Fruit fly (Drosophila melanogaster) whole organism, embryonic: Measurements from ENCODE around the gene Pex16.

Source experiments
- CG10565 ChIP-seq: fragments of 200-800 bp; sonication (Bioruptor generic); optimal IDR thresholded peaks from 3 replicates; lab custom pipeline; 2016; ENCODE audit warnings: missing biosample characterization, mild to moderate bottlenecking, missing genetic modification characterization
- CG11504 ChIP-seq: fragments of 200-800 bp; sonication (Bioruptor generic); optimal IDR thresholded peaks from 3 replicates; lab custom pipeline; 2019; ENCODE audit warnings: missing biosample characterization, mild to moderate bottlenecking, missing genetic modification characterization, moderate library complexity
- CG11560 ChIP-seq: fragments of 200-800 bp; sonication (Bioruptor generic); IDR thresholded peaks from 3 replicates; pipeline ENCODE4 v1.3.6; 2022; ENCODE audit warnings: missing biosample characterization, missing genetic modification characterization
- CG12104 ChIP-seq: fragments of 200-800 bp; sonication (Bioruptor generic); optimal IDR thresholded peaks from 3 replicates; lab custom pipeline; 2016; ENCODE audit warnings: missing biosample characterization, missing genetic modification characterization
- CG12155 ChIP-seq: fragments of 200-800 bp; sonication (Bioruptor generic); optimal IDR thresholded peaks from 3 replicates; lab custom pipeline; 2016; ENCODE audit warnings: missing biosample characterization, missing genetic modification characterization
- CG13624 ChIP-seq: fragments of 200-800 bp; sonication (Bioruptor generic); optimal IDR thresholded peaks from 2 replicates; lab custom pipeline; 2016; ENCODE audit warnings: missing biosample characterization, missing genetic modification characterization
- CG13775 ChIP-seq: fragments of 200-800 bp; sonication (Bioruptor generic); optimal IDR thresholded peaks from 3 replicates; lab custom pipeline; 2017; ENCODE audit warnings: missing biosample characterization, mild to moderate bottlenecking, missing genetic modification characterization
- CG14441 ChIP-seq: fragments of 200-800 bp; sonication (Bioruptor generic); IDR thresholded peaks from 2 replicates; pipeline ENCODE4 v1.3.6; 2022; ENCODE audit warnings: missing biosample characterization, missing genetic modification characterization
- CG14710 ChIP-seq: fragments of 200-800 bp; sonication (Bioruptor generic); optimal IDR thresholded peaks from 3 replicates; lab custom pipeline; 2019; ENCODE audit warnings: missing biosample characterization, mild to moderate bottlenecking, missing genetic modification characterization, moderate library complexity
- CG14860 ChIP-seq: fragments of 200-800 bp; sonication (Bioruptor generic); IDR thresholded peaks from 3 replicates; pipeline ENCODE4 v1.3.6; 2022; ENCODE audit warnings: missing biosample characterization, missing genetic modification characterization; ENCODE audit not compliant: partially characterized antibody
- CG14965 ChIP-seq: fragments of 200-800 bp; sonication (Bioruptor generic); optimal IDR thresholded peaks from 2 replicates; lab custom pipeline; 2016; ENCODE audit warnings: missing biosample characterization, missing genetic modification characterization, borderline replicate concordance
- CG17802 ChIP-seq: fragments of 200-800 bp; sonication (Bioruptor generic); optimal IDR thresholded peaks from 2 replicates; lab custom pipeline; 2018; ENCODE audit warnings: missing biosample characterization, mild to moderate bottlenecking, missing genetic modification characterization, moderate library complexity
- CG17829 ChIP-seq: fragments of 200-800 bp; optimal IDR thresholded peaks from 2 replicates; lab custom pipeline; 2019; ENCODE audit warnings: missing biosample characterization, mild to moderate bottlenecking, missing genetic modification characterization, moderate library complexity
- CG2120 ChIP-seq: fragments of 200-800 bp; sonication (Bioruptor generic); optimal IDR thresholded peaks from 3 replicates; lab custom pipeline; 2016; ENCODE audit warnings: missing biosample characterization, missing genetic modification characterization
- CG2199 ChIP-seq: fragments of 200-800 bp; sonication (Bioruptor generic); IDR thresholded peaks from 3 replicates; pipeline ENCODE4 v1.3.6; 2022; ENCODE audit warnings: missing biosample characterization, missing genetic modification characterization
- CG3065 ChIP-seq: fragments of 200-800 bp; sonication (Bioruptor generic); optimal IDR thresholded peaks from 2 replicates; lab custom pipeline; 2016; ENCODE audit warnings: missing biosample characterization, missing genetic modification characterization
- CG31224 ChIP-seq: fragments of 200-800 bp; sonication (Bioruptor generic); IDR thresholded peaks from 2 replicates; pipeline ENCODE4 v1.3.6; 2022; ENCODE audit warnings: missing biosample characterization, missing genetic modification characterization
- CG4282 ChIP-seq: fragments of 200-800 bp; sonication (Bioruptor generic); optimal IDR thresholded peaks from 2 replicates; lab custom pipeline; 2016; ENCODE audit warnings: missing biosample characterization, missing genetic modification characterization
- CG5953 ChIP-seq: fragments of 200-800 bp; sonication (Bioruptor generic); IDR thresholded peaks from 2 replicates; pipeline ENCODE4 v1.3.6; 2022; ENCODE audit warnings: missing biosample characterization, missing genetic modification characterization
- CG6272 ChIP-seq: fragments of 200-800 bp; sonication (Bioruptor generic); IDR thresholded peaks from 2 replicates; pipeline ENCODE4 v1.3.6; 2022; ENCODE audit warnings: missing biosample characterization, missing genetic modification characterization
- CG7357 ChIP-seq: fragments of 200-800 bp; sonication (Bioruptor generic); IDR thresholded peaks from 3 replicates; pipeline ENCODE4 v1.3.6; 2022; ENCODE audit warnings: missing biosample characterization, missing genetic modification characterization
- CG8388 ChIP-seq: fragments of 200-800 bp; sonication (Bioruptor generic); optimal IDR thresholded peaks from 2 replicates; lab custom pipeline; 2019; ENCODE audit warnings: missing biosample characterization, mild to moderate bottlenecking, missing genetic modification characterization, moderate library complexity
- CG9215 ChIP-seq: fragments of 200-800 bp; sonication (Bioruptor generic); IDR thresholded peaks from 2 replicates; pipeline ENCODE4 v1.3.6; 2022; ENCODE audit warnings: missing biosample characterization, missing genetic modification characterization
- CG9932 ChIP-seq: fragments of 200-800 bp; sonication (Bioruptor generic); IDR thresholded peaks from 2 replicates; pipeline ENCODE4 v1.3.6; 2022; ENCODE audit warnings: missing biosample characterization, missing genetic modification characterization
- CTCF ChIP-seq: fragments of 200-800 bp; sonication (Bioruptor generic); optimal IDR thresholded peaks from 2 replicates; lab custom pipeline; 2017; ENCODE audit warnings: missing biosample characterization, mild to moderate bottlenecking, missing genetic modification characterization, moderate library complexity
- Drgx ChIP-seq: fragments of 200-800 bp; sonication (Bioruptor generic); IDR thresholded peaks from 2 replicates; pipeline ENCODE4 v1.3.6; 2022; ENCODE audit warnings: missing biosample characterization, missing genetic modification characterization
- E2f1 ChIP-seq: fragments of 200-800 bp; sonication (Bioruptor generic); IDR thresholded peaks from 2 replicates; pipeline ENCODE4 v1.3.6; 2022; ENCODE audit warnings: missing biosample characterization, missing genetic modification characterization
- Ets97D ChIP-seq: fragments of 200-800 bp; sonication (Bioruptor generic); optimal IDR thresholded peaks from 3 replicates; lab custom pipeline; 2016; ENCODE audit warnings: missing biosample characterization, missing genetic modification characterization
- Kr ChIP-seq: fragments of 200-800 bp; sonication (Bioruptor generic); optimal IDR thresholded peaks from 2 replicates; lab custom pipeline; 2017; ENCODE audit warnings: missing biosample characterization, mild to moderate bottlenecking, missing genetic modification characterization
- Lhr ChIP-seq: fragments of 200-800 bp; sonication (Bioruptor generic); optimal IDR thresholded peaks from 3 replicates; lab custom pipeline; 2017; ENCODE audit warnings: mild to moderate bottlenecking, missing biosample characterization, missing genetic modification reagents, missing genetic modification characterization
- Mrtf ChIP-seq: fragments of 200-800 bp; sonication (Bioruptor generic); IDR thresholded peaks from 3 replicates; pipeline ENCODE4 v1.3.6; 2022; ENCODE audit warnings: missing biosample characterization, missing genetic modification characterization
- NFAT ChIP-seq: fragments of 200-800 bp; sonication (Bioruptor generic); IDR thresholded peaks from 2 replicates; pipeline ENCODE4 v1.3.6; 2022; ENCODE audit warnings: missing biosample characterization, missing genetic modification characterization
- PHDP ChIP-seq: fragments of 200-800 bp; sonication (Bioruptor generic); optimal IDR thresholded peaks from 3 replicates; lab custom pipeline; 2018; ENCODE audit warnings: missing biosample characterization, mild to moderate bottlenecking, missing genetic modification characterization, moderate library complexity
- Ravus ChIP-seq: fragments of 200-800 bp; sonication (Bioruptor generic); IDR thresholded peaks from 2 replicates; pipeline ENCODE4 v1.3.6; 2022; ENCODE audit warnings: missing biosample characterization, missing genetic modification characterization
- Sox100B ChIP-seq: fragments of 200-800 bp; sonication (Bioruptor generic); optimal IDR thresholded peaks from 3 replicates; lab custom pipeline; 2018; ENCODE audit warnings: missing biosample characterization, mild to moderate bottlenecking, missing genetic modification characterization
- Trl ChIP-seq, 3 experiments: fragments of >200 bp in 2 of 3; fragments of 200-800 bp in 1 of 3; sonication (Bioruptor generic) in 1 of 3; optimal IDR thresholded peaks; 2 replicates in 1 of 3; 3 replicates in 2 of 3; lab custom pipeline; 2016 to 2017; ENCODE audit warnings: missing biosample characterization in 1 of 3, missing genetic modification characterization in 1 of 3
- chn ChIP-seq: fragments of 200-800 bp; sonication (Bioruptor generic); optimal IDR thresholded peaks from 2 replicates; lab custom pipeline; 2016; ENCODE audit warnings: missing biosample characterization, missing genetic modification characterization
- ci ChIP-seq: fragments of 200-800 bp; sonication (Bioruptor generic); IDR thresholded peaks from 3 replicates; pipeline ENCODE4 v1.3.6; 2022; ENCODE audit warnings: missing biosample characterization, missing genetic modification characterization
- da ChIP-seq: fragments of 200-800 bp; sonication (Bioruptor generic); optimal IDR thresholded peaks from 2 replicates; lab custom pipeline; 2016; ENCODE audit warnings: missing biosample characterization, missing genetic modification characterization
- gce ChIP-seq: fragments of 200-800 bp; sonication (Bioruptor generic); IDR thresholded peaks from 3 replicates; pipeline ENCODE4 v1.3.6; 2022; ENCODE audit warnings: missing biosample characterization, missing genetic modification characterization
- grn ChIP-seq: fragments of 200-800 bp; sonication (Bioruptor generic); optimal IDR thresholded peaks from 3 replicates; lab custom pipeline; 2017; ENCODE audit warnings: missing biosample characterization, missing genetic modification characterization
- ind ChIP-seq: fragments of 200-800 bp; sonication (Bioruptor generic); optimal IDR thresholded peaks from 3 replicates; lab custom pipeline; 2016; ENCODE audit warnings: missing biosample characterization, missing genetic modification characterization
- jumu ChIP-seq: fragments of 200-800 bp; sonication (Bioruptor generic); optimal IDR thresholded peaks from 3 replicates; lab custom pipeline; 2016; ENCODE audit warnings: missing biosample characterization, missing genetic modification characterization
- lilli ChIP-seq: fragments of 200-800 bp; sonication (Bioruptor generic); optimal IDR thresholded peaks from 3 replicates; lab custom pipeline; 2016; ENCODE audit warnings: missing biosample characterization, missing genetic modification characterization
- luna ChIP-seq: fragments of 200-800 bp; sonication (Bioruptor generic); optimal IDR thresholded peaks from 2 replicates; lab custom pipeline; 2016; ENCODE audit warnings: missing biosample characterization, missing genetic modification characterization
- mam ChIP-seq: fragments of 200-800 bp; sonication (Bioruptor generic); optimal IDR thresholded peaks from 3 replicates; lab custom pipeline; 2016; ENCODE audit warnings: missing biosample characterization, missing genetic modification characterization
- row ChIP-seq: fragments of 200-800 bp; sonication (Bioruptor generic); IDR thresholded peaks from 3 replicates; pipeline ENCODE4 v1.3.6; 2022; ENCODE audit warnings: missing biosample characterization, missing genetic modification characterization
- sens ChIP-seq: fragments of 200-800 bp; sonication (Bioruptor generic); peaks from one replicate; lab custom pipeline; 2016; ENCODE audit warnings: missing biosample characterization, missing genetic modification characterization
- tap ChIP-seq: fragments of 200-800 bp; optimal IDR thresholded peaks from 3 replicates; lab custom pipeline; 2019; ENCODE audit warnings: missing biosample characterization, mild to moderate bottlenecking, missing genetic modification characterization, moderate library complexity
- tin ChIP-seq: fragments of 200-800 bp; sonication (Bioruptor generic); optimal IDR thresholded peaks from 3 replicates; lab custom pipeline; 2016; ENCODE audit warnings: missing biosample characterization, missing genetic modification characterization
- tio ChIP-seq: fragments of 200-800 bp; sonication (Bioruptor generic); optimal IDR thresholded peaks from 2 replicates; lab custom pipeline; 2017; ENCODE audit warnings: missing biosample characterization, missing genetic modification characterization, inconsistent platforms
- tll ChIP-seq, 2 experiments: fragments of 200-800 bp in 1 of 2; fragments of >200 bp in 1 of 2; sonication (Bioruptor generic) in 1 of 2; optimal IDR thresholded peaks; 2 replicates each; lab custom pipeline; 2017 to 2019; ENCODE audit warnings: missing biosample characterization in 2 of 2, missing genetic modification characterization in 2 of 2, mild to moderate bottlenecking in 1 of 2, moderate library complexity in 1 of 2

Pex16 gene

DNA sequence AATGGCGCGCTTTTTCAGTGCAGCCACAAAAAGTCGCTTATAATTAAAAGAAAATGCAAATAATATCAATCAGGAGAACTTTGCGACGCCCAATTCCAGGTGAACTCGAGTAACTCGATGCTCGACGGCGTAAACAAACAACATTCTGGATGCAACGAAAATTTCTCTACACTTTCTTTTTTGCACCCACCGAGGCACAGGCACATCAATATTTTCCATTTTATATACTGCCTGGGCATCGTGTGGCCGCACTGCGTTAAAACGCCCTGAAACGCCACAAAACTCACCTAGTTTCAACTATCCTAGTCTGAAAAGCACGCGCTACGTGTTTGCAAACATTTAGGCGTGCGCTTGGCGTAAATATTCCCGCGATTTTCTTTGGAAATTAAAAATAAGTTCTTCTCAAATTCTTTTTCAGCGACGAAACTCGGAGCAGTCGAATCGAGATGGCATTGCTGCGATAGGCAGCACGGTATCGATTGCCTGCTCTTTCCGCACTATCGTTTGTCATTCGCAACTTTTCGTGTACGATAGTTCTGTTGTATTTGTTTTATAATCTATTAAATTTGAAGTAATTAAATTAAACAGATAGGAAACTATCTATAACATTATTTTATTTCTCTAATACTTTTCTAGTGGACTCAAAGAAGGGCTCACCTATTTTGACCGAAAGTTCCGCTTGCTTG lies 7.8 kb upstream of the Pex16 start, which contains the start of gene Pcif1 (continued):
- TF ChIP-seq da (GFP tag; lab: Kevin White, UChicago), result no peak
- TF ChIP-seq Kr, result no peak
- no peak for TF ChIP-seq CG13775 (GFP tag; lab: Kevin White, UChicago)
- TF ChIP-seq CG10565 (GFP tag; lab: Kevin White, UChicago), result no peak
- no peak for TF ChIP-seq CG17802 (tag; lab: Kevin White, UChicago)
- TF ChIP-seq CG6272 (GFP tag; lab: Robert Waterston, UW), result peak; percentile 62
- TF ChIP-seq CG2120 (GFP tag; lab: Kevin White, UChicago), result peak; percentile 36
- TF ChIP-seq Drgx (GFP tag; lab: Robert Waterston, UW), result no peak
- TF ChIP-seq row (GFP tag; lab: Robert Waterston, UW), result peak; percentile 73
- TF ChIP-seq tio (GFP tag; lab: Kevin White, UChicago), result no peak
- no peak for TF ChIP-seq chn (GFP tag; lab: Kevin White, UChicago)
- TF ChIP-seq Sox100B (GFP tag; lab: Kevin White, UChicago), result peak; percentile 3
- no peak for TF ChIP-seq tll (GFP tag; optimal IDR thresholded peaks at IDR 0.05; lab: Kevin White, UChicago)
- no peak for TF ChIP-seq CG4282 (GFP tag; lab: Kevin White, UChicago)
- TF ChIP-seq jumu (GFP tag; lab: Kevin White, UChicago), result no peak
- no peak for TF ChIP-seq CG3065 (GFP tag; lab: Kevin White, UChicago)
- no peak for TF ChIP-seq grn (GFP tag; lab: Kevin White, UChicago)
- no peak for TF ChIP-seq Trl (optimal IDR thresholded peaks at IDR 0.05; lab: Kevin White, UChicago)
- TF ChIP-seq Trl (GFP tag; optimal IDR thresholded peaks at IDR 0.05; lab: Kevin White, UChicago), result no peak
- TF ChIP-seq Mrtf (GFP tag; lab: Robert Waterston, UW), result no peak
- peak; percentile 99 for TF ChIP-seq CG14860 (GFP tag; lab: Robert Waterston, UW)
- no peak for TF ChIP-seq PHDP
- no peak for TF ChIP-seq CG8388 (GFP tag; lab: Kevin White, UChicago)
- peak; percentile 19; the same call in 1 of the 2 replicates for TF ChIP-seq NFAT (GFP tag; lab: Robert Waterston, UW)
- TF ChIP-seq gce (GFP tag; lab: Robert Waterston, UW), result no peak
- TF ChIP-seq CG5953 (GFP tag; lab: Robert Waterston, UW), result no peak
- no peak for TF ChIP-seq CG14965 (GFP tag; lab: Kevin White, UChicago)
- TF ChIP-seq Lhr (GFP tag; lab: Kevin White, UChicago), result peak; percentile 25
- no peak for TF ChIP-seq CG11560
- TF ChIP-seq CG11504 (tag; lab: Kevin White, UChicago), result no peak
- peak; percentile 39; the same call in 1 of the 3 replicates for TF ChIP-seq ci
- TF ChIP-seq Ets97D, result peak; percentile 52
- no peak for TF ChIP-seq CG2199 (GFP tag; lab: Robert Waterston, UW)
- TF ChIP-seq luna (GFP tag; lab: Kevin White, UChicago), result no peak
- no peak for TF ChIP-seq tap (tag; lab: Kevin White, UChicago)
- TF ChIP-seq tin (GFP tag; lab: Kevin White, UChicago), result no peak
- TF ChIP-seq CG7357 (GFP tag; lab: Robert Waterston, UW), result no peak
- TF ChIP-seq CG14710 (tag; lab: Kevin White, UChicago), result peak; percentile 61
- TF ChIP-seq Ravus, result no peak
- TF ChIP-seq ind (GFP tag; lab: Kevin White, UChicago), result no peak
- TF ChIP-seq E2f1 (GFP tag; lab: Robert Waterston, UW), result no peak
- TF ChIP-seq CG31224 (GFP tag; lab: Robert Waterston, UW), result no peak
- TF ChIP-seq CG17829 (tag; lab: Kevin White, UChicago), result peak; percentile 64
- TF ChIP-seq CTCF, result peak; percentile 31
- no peak for TF ChIP-seq CG13624
- peak; percentile 80 for TF ChIP-seq CG9932 (GFP tag; lab: Robert Waterston, UW)
- TF ChIP-seq CG14441 (GFP tag; lab: Robert Waterston, UW), result peak; percentile 28; the same call in 1 of the 2 replicates
- TF ChIP-seq CG12104, result no peak
- no peak for TF ChIP-seq CG9215 (GFP tag; lab: Robert Waterston, UW)
- no peak for TF ChIP-seq mam
- TF ChIP-seq sens, result peak; percentile 67
- TF ChIP-seq lilli (GFP tag; lab: Kevin White, UChicago), result peak; percentile 43
- no peak for TF ChIP-seq CG12155
